Worm (Caenorhabditis elegans) whole organism, midembryonic: ENCODE data around the gene flp-6.

Experiments
- T22C8.4 ChIP-seq: fragments of 200-800 bp; sonication (Bioruptor generic); IDR thresholded peaks from 2 replicates; pipeline ENCODE4 v1.3.6; 2022; ENCODE audit warnings: missing genetic modification characterization, missing compliant biosample characterization
- cog-1 ChIP-seq: sonication (generic microtip); optimal IDR thresholded peaks from 2 replicates; lab custom pipeline; 2016; ENCODE audit warnings: missing genetic modification characterization, missing compliant biosample characterization
- flt-1 ChIP-seq: fragments of 200-800 bp; sonication (Bioruptor generic); IDR thresholded peaks from 2 replicates; pipeline ENCODE4 v1.3.6; 2022; ENCODE audit warnings: missing genetic modification characterization, missing compliant biosample characterization
- klf-2 ChIP-seq: fragments of 200-800 bp; sonication (Bioruptor generic); conservative IDR thresholded peaks from 2 replicates; pipeline ENCODE4 v1.3.6; 2022; ENCODE audit warnings: missing genetic modification reagents, missing genetic modification characterization, missing compliant biosample characterization
- med-1 ChIP-seq: sonication (generic microtip); optimal IDR thresholded peaks from 2 replicates; lab custom pipeline; 2017; ENCODE audit warnings: missing genetic modification characterization, mild to moderate bottlenecking, missing compliant biosample characterization, antibody characterized with exemption, missing genetic modification reagents; ENCODE audit not compliant: insufficient read depth
- ref-1 ChIP-seq: fragments of 200-800 bp; sonication (Bioruptor generic); conservative IDR thresholded peaks from 2 replicates; pipeline ENCODE4 v1.3.6; 2022; ENCODE audit warnings: missing genetic modification reagents, missing genetic modification characterization, missing compliant biosample characterization
- tab-1 ChIP-seq: fragments of 200-800 bp; sonication (Bioruptor generic); IDR thresholded peaks from 2 replicates; pipeline ENCODE4 v1.3.6; 2022; ENCODE audit warnings: missing genetic modification characterization, missing compliant biosample characterization
- ztf-23 ChIP-seq: fragments of 200-800 bp; sonication (Bioruptor generic); IDR thresholded peaks from 2 replicates; pipeline ENCODE4 v1.3.6; 2022; ENCODE audit warnings: missing genetic modification reagents, missing genetic modification characterization, missing compliant biosample characterization
- ztf-29 ChIP-seq: fragments of 200-800 bp; sonication (Bioruptor generic); IDR thresholded peaks from 2 replicates; pipeline ENCODE4 v1.3.6; 2022; ENCODE audit warnings: missing genetic modification reagents, missing genetic modification characterization, missing compliant biosample characterization

Gene flp-6

ce11 chrV:9480566-9480965 is 8.8 kb downstream of the flp-6 start, which contains the start of gene K06A4.6:
TSS of gene K06A4.6 (minus strand) at chrV:9480666.
- TF ChIP-seq tab-1 (GFP tag; lab: Robert Waterston, UW), result no peak
- no peak for TF ChIP-seq med-1 (GFP tag; lab: Kevin White, UChicago)
- no peak for TF ChIP-seq klf-2
- no peak for TF ChIP-seq T22C8.4 (GFP tag; lab: Robert Waterston, UW)
- TF ChIP-seq ztf-29, result no peak
- no peak for TF ChIP-seq flt-1 (GFP tag; lab: Robert Waterston, UW)
- TF ChIP-seq ztf-23 (GFP tag; lab: Robert Waterston, UW), result no peak
- TF ChIP-seq ref-1 (GFP tag; lab: Robert Waterston, UW), result no peak
- TF ChIP-seq cog-1 (tag; lab: Kevin White, UChicago), result no peak

ce11 chrV:9483738-9484256 is 12.0 kb downstream of the flp-6 start, which contains the start of gene K06A4.2:
TSS of gene K06A4.2 (plus strand) at chrV:9484206.
- TF ChIP-seq tab-1 (GFP tag; lab: Robert Waterston, UW) (no peak), cog-1 (tag; lab: Kevin White, UChicago) (no peak)

ce11 chrV:9485508-9485907 is 13.7 kb downstream of the flp-6 start:
- no peak for TF ChIP-seq ref-1 (GFP tag; lab: Robert Waterston, UW)
- TF ChIP-seq tab-1 (GFP tag; lab: Robert Waterston, UW), result no peak
- no peak for TF ChIP-seq med-1 (GFP tag; lab: Kevin White, UChicago)
- no peak for TF ChIP-seq klf-2
- no peak for TF ChIP-seq ztf-29
- no peak for TF ChIP-seq flt-1 (GFP tag; lab: Robert Waterston, UW)

- no peak for TF ChIP-seq ztf-23 (GFP tag; lab: Robert Waterston, UW)
- TF ChIP-seq ztf-29, result no peak
- TF ChIP-seq klf-2, result no peak
- no peak for TF ChIP-seq flt-1 (GFP tag; lab: Robert Waterston, UW)
- TF ChIP-seq tab-1 (GFP tag; lab: Robert Waterston, UW), result no peak
- no peak for TF ChIP-seq cog-1 (tag; lab: Kevin White, UChicago)
- no peak for TF ChIP-seq T22C8.4 (GFP tag; lab: Robert Waterston, UW)
- TF ChIP-seq ref-1 (GFP tag; lab: Robert Waterston, UW), result no peak
- no peak for TF ChIP-seq med-1 (GFP tag; lab: Kevin White, UChicago)
Observed at ce11 chrV:9489411-9489810, 17.6 kb downstream of the flp-6 start, which contains the start of gene K06A4.10. TSS of gene K06A4.10 (minus strand) at chrV:9489800.

ce11 chrV:9491440-9492160 is 19.8 kb downstream of the flp-6 start, which contains the start of gene K06A4.7:
TSS of gene K06A4.7 (minus strand) at chrV:9491490.
- no peak for TF ChIP-seq ref-1 (GFP tag; lab: Robert Waterston, UW)

- no peak for TF ChIP-seq tab-1 (GFP tag; lab: Robert Waterston, UW)
- no peak for TF ChIP-seq med-1 (GFP tag; lab: Kevin White, UChicago)
Observed at ce11 chrV:9492460-9492859, 20.7 kb downstream of the flp-6 start.

- TF ChIP-seq T22C8.4 (GFP tag; lab: Robert Waterston, UW) (no peak), klf-2 (no peak), ztf-29 (no peak), ztf-23 (GFP tag; lab: Robert Waterston, UW) (no peak), flt-1 (GFP tag; lab: Robert Waterston, UW) (no peak), cog-1 (tag; lab: Kevin White, UChicago) (no peak), tab-1 (GFP tag; lab: Robert Waterston, UW) (no peak), ref-1 (GFP tag; lab: Robert Waterston, UW) (no peak), med-1 (GFP tag; lab: Kevin White, UChicago) (no peak)
Observed at ce11 chrV:9496742-9497141, 25.0 kb downstream of the flp-6 start, which contains the start of gene gsnl-1. TSS of gene gsnl-1 (plus strand) at chrV:9497042.

ce11 chrV:9499295-9499694 is 27.5 kb downstream of the flp-6 start:
- no peak for TF ChIP-seq cog-1 (tag; lab: Kevin White, UChicago)
- TF ChIP-seq ref-1 (GFP tag; lab: Robert Waterston, UW), result no peak
- TF ChIP-seq tab-1 (GFP tag; lab: Robert Waterston, UW), result no peak
- no peak for TF ChIP-seq flt-1 (GFP tag; lab: Robert Waterston, UW)
- TF ChIP-seq ztf-29, result no peak
- no peak for TF ChIP-seq klf-2
- TF ChIP-seq med-1 (GFP tag; lab: Kevin White, UChicago), result no peak

ce11 chrV:9500826-9501451 is 29.2 kb downstream of the flp-6 start, which contains the start of gene swt-5:
TSS of gene swt-5 (plus strand) at chrV:9501401.
- TF ChIP-seq ztf-23 (GFP tag; lab: Robert Waterston, UW) (no peak), ztf-29 (no peak), flt-1 (GFP tag; lab: Robert Waterston, UW) (no peak), cog-1 (tag; lab: Kevin White, UChicago) (no peak), med-1 (GFP tag; lab: Kevin White, UChicago) (no peak), tab-1 (GFP tag; lab: Robert Waterston, UW) (no peak)
